Fruit fly (Drosophila melanogaster) whole organism, embryonic: Measurements from ENCODE around the gene CG12078.

Experiments
- Ada2b ChIP-seq: fragments of 200-800 bp; sonication (Bioruptor generic); IDR thresholded peaks from 2 replicates; pipeline ENCODE4 v1.3.6; 2022; ENCODE audit warnings: missing biosample characterization, missing genetic modification characterization
- Asciz ChIP-seq: fragments of 200-800 bp; sonication (Bioruptor generic); optimal IDR thresholded peaks from 2 replicates; lab custom pipeline; 2017; ENCODE audit warnings: missing biosample characterization, mild to moderate bottlenecking, missing genetic modification characterization, missing genetic modification reagents
- Bgb ChIP-seq: fragments of 200-800 bp; sonication (Bioruptor generic); IDR thresholded peaks from 2 replicates; pipeline ENCODE4 v1.3.6; 2022; ENCODE audit warnings: missing biosample characterization, missing genetic modification characterization; ENCODE audit not compliant: partially characterized antibody
- Bteb2 ChIP-seq: fragments of 200-800 bp; sonication (Bioruptor generic); optimal IDR thresholded peaks from 2 replicates; lab custom pipeline; 2016; ENCODE audit warnings: missing biosample characterization, missing genetic modification characterization
- CG1024 ChIP-seq: fragments of 200-800 bp; sonication (Bioruptor generic); IDR thresholded peaks from 2 replicates; pipeline ENCODE4 v1.3.6; 2022; ENCODE audit warnings: missing biosample characterization, missing genetic modification characterization
- CG10274 ChIP-seq: fragments of 200-800 bp; sonication (Bioruptor generic); optimal IDR thresholded peaks from 3 replicates; lab custom pipeline; 2017; ENCODE audit warnings: missing biosample characterization, mild to moderate bottlenecking, missing genetic modification characterization
- CG10654 ChIP-seq: fragments of 200-800 bp; sonication (Bioruptor generic); optimal IDR thresholded peaks from 2 replicates; lab custom pipeline; 2016; ENCODE audit warnings: missing biosample characterization, missing genetic modification characterization
- CG11247 ChIP-seq: fragments of 200-800 bp; sonication (Bioruptor generic); IDR thresholded peaks from 2 replicates; pipeline ENCODE4 v1.3.6; 2022; ENCODE audit warnings: missing biosample characterization, missing genetic modification characterization
- CG11504 ChIP-seq: fragments of 200-800 bp; sonication (Bioruptor generic); optimal IDR thresholded peaks from 3 replicates; lab custom pipeline; 2019; ENCODE audit warnings: missing biosample characterization, mild to moderate bottlenecking, missing genetic modification characterization, moderate library complexity
- CG11696 ChIP-seq: fragments of 200-800 bp; sonication (Bioruptor generic); IDR thresholded peaks from 2 replicates; pipeline ENCODE4 v1.3.6; 2022; ENCODE audit warnings: missing biosample characterization, missing genetic modification characterization
- CG2889 ChIP-seq: fragments of 200-800 bp; sonication (Bioruptor generic); IDR thresholded peaks from 3 replicates; pipeline ENCODE4 v1.3.6; 2022; ENCODE audit warnings: missing biosample characterization, missing genetic modification characterization
- CG30403 ChIP-seq: fragments of 200-800 bp; sonication (Bioruptor generic); optimal IDR thresholded peaks from 3 replicates; lab custom pipeline; 2016; ENCODE audit warnings: missing biosample characterization, missing genetic modification characterization
- CG33213 ChIP-seq: fragments of 200-800 bp; sonication (Bioruptor generic); optimal IDR thresholded peaks from 3 replicates; lab custom pipeline; 2016; ENCODE audit warnings: missing biosample characterization, missing genetic modification characterization
- CG33557 ChIP-seq: fragments of 200-800 bp; sonication (Bioruptor generic); optimal IDR thresholded peaks from 2 replicates; lab custom pipeline; 2019; ENCODE audit warnings: missing biosample characterization, mild to moderate bottlenecking, missing genetic modification characterization, moderate library complexity
- CG3838 ChIP-seq: fragments of 200-800 bp; sonication (Bioruptor generic); optimal IDR thresholded peaks from 3 replicates; lab custom pipeline; 2016; ENCODE audit warnings: missing biosample characterization, missing genetic modification characterization
- CG4360 ChIP-seq: fragments of 200-800 bp; sonication (Bioruptor generic); IDR thresholded peaks from 2 replicates; pipeline ENCODE4 v1.3.6; 2022; ENCODE audit warnings: missing biosample characterization, missing genetic modification characterization
- CG4424 ChIP-seq: fragments of 200-800 bp; sonication (Bioruptor generic); optimal IDR thresholded peaks from 3 replicates; lab custom pipeline; 2016; ENCODE audit warnings: missing biosample characterization, missing genetic modification characterization
- CG9876 ChIP-seq: fragments of 200-800 bp; sonication (Bioruptor generic); optimal IDR thresholded peaks from 2 replicates; lab custom pipeline; 2016; ENCODE audit warnings: missing biosample characterization, missing genetic modification characterization
- D19B ChIP-seq: fragments of 200-800 bp; sonication (Bioruptor generic); optimal IDR thresholded peaks from 2 replicates; lab custom pipeline; 2017; ENCODE audit warnings: missing biosample characterization, mild to moderate bottlenecking, missing genetic modification characterization
- E2f1 ChIP-seq: fragments of 200-800 bp; sonication (Bioruptor generic); IDR thresholded peaks from 2 replicates; pipeline ENCODE4 v1.3.6; 2022; ENCODE audit warnings: missing biosample characterization, missing genetic modification characterization
- Eip74EF ChIP-seq, 2 experiments: fragments of 200-800 bp in 1 of 2; fragments of >200 bp in 1 of 2; sonication (Bioruptor generic) in 1 of 2; optimal IDR thresholded peaks; 2 replicates each; lab custom pipeline; 2017 to 2019; ENCODE audit warnings: missing biosample characterization in 2 of 2, missing genetic modification characterization in 2 of 2, mild to moderate bottlenecking in 1 of 2, moderate library complexity in 1 of 2
- Fer1 ChIP-seq: fragments of 200-800 bp; sonication (Bioruptor generic); optimal IDR thresholded peaks from 2 replicates; lab custom pipeline; 2017; ENCODE audit warnings: missing biosample characterization, mild to moderate bottlenecking, missing genetic modification characterization
- Gug ChIP-seq: fragments of 200-800 bp; sonication (Bioruptor generic); IDR thresholded peaks from 4 replicates; pipeline ENCODE4 v1.3.6; 2022; ENCODE audit warnings: missing biosample characterization, missing genetic modification characterization
- HLHmδ ChIP-seq: fragments of 200-800 bp; sonication (Bioruptor generic); optimal IDR thresholded peaks from 2 replicates; lab custom pipeline; 2018; ENCODE audit warnings: missing biosample characterization, mild to moderate bottlenecking, missing genetic modification characterization, moderate library complexity
- Hand ChIP-seq: fragments of 200-800 bp; sonication (Bioruptor generic); optimal IDR thresholded peaks from 2 replicates; lab custom pipeline; 2017; ENCODE audit warnings: mild to moderate bottlenecking, missing biosample characterization, missing genetic modification reagents, missing genetic modification characterization
- HmgZ ChIP-seq: fragments of 200-800 bp; sonication (Bioruptor generic); optimal IDR thresholded peaks from 2 replicates; lab custom pipeline; 2018; ENCODE audit warnings: missing biosample characterization, mild to moderate bottlenecking, missing genetic modification characterization
- NFAT ChIP-seq: fragments of 200-800 bp; sonication (Bioruptor generic); IDR thresholded peaks from 2 replicates; pipeline ENCODE4 v1.3.6; 2022; ENCODE audit warnings: missing biosample characterization, missing genetic modification characterization
- Xbp1 ChIP-seq: fragments of 200-800 bp; sonication (Bioruptor generic); optimal IDR thresholded peaks from 3 replicates; lab custom pipeline; 2016; ENCODE audit warnings: missing biosample characterization, mild to moderate bottlenecking, missing genetic modification characterization
- YL-1 ChIP-seq: fragments of 200-800 bp; sonication (Bioruptor generic); optimal IDR thresholded peaks from 3 replicates; lab custom pipeline; 2017; ENCODE audit warnings: missing biosample characterization, mild to moderate bottlenecking, missing genetic modification characterization
- cato ChIP-seq: fragments of 200-800 bp; sonication (Bioruptor generic); optimal IDR thresholded peaks from 2 replicates; lab custom pipeline; 2016; ENCODE audit warnings: missing biosample characterization, missing genetic modification characterization, borderline replicate concordance
- chinmo ChIP-seq: fragments of 200-800 bp; sonication (Bioruptor generic); IDR thresholded peaks from 4 replicates; pipeline ENCODE4 v1.3.6; 2022; ENCODE audit warnings: missing biosample characterization, missing genetic modification characterization; ENCODE audit not compliant: partially characterized antibody
- chn ChIP-seq: fragments of 200-800 bp; sonication (Bioruptor generic); optimal IDR thresholded peaks from 2 replicates; lab custom pipeline; 2016; ENCODE audit warnings: missing biosample characterization, missing genetic modification characterization
- corto ChIP-seq: fragments of 200-800 bp; sonication (Bioruptor generic); optimal IDR thresholded peaks from 2 replicates; lab custom pipeline; 2016; ENCODE audit warnings: missing biosample characterization, mild to moderate bottlenecking, missing genetic modification characterization, moderate library complexity
- crol ChIP-seq: fragments of 200-800 bp; sonication (Bioruptor generic); IDR thresholded peaks from 2 replicates; pipeline ENCODE4 v1.3.6; 2022; ENCODE audit warnings: missing biosample characterization, missing genetic modification characterization
- dm ChIP-seq: fragments of 200-800 bp; sonication (Bioruptor generic); optimal IDR thresholded peaks from 3 replicates; lab custom pipeline; 2016; ENCODE audit warnings: missing biosample characterization, missing genetic modification characterization
- esg ChIP-seq: fragments of 200-800 bp; sonication (Bioruptor generic); conservative IDR thresholded peaks from 2 replicates; pipeline ENCODE4 v1.3.6; 2022; ENCODE audit warnings: missing biosample characterization, missing genetic modification characterization
- fd96Cb ChIP-seq: fragments of 200-800 bp; sonication (Bioruptor generic); optimal IDR thresholded peaks from 2 replicates; lab custom pipeline; 2018; ENCODE audit warnings: missing biosample characterization, mild to moderate bottlenecking, missing genetic modification characterization, moderate library complexity
- fu2 ChIP-seq: fragments of 200-800 bp; sonication (Bioruptor generic); optimal IDR thresholded peaks from 2 replicates; lab custom pipeline; 2016; ENCODE audit warnings: missing biosample characterization, missing genetic modification characterization
- gce ChIP-seq: fragments of 200-800 bp; sonication (Bioruptor generic); IDR thresholded peaks from 3 replicates; pipeline ENCODE4 v1.3.6; 2022; ENCODE audit warnings: missing biosample characterization, missing genetic modification characterization
- ind ChIP-seq: fragments of 200-800 bp; sonication (Bioruptor generic); optimal IDR thresholded peaks from 3 replicates; lab custom pipeline; 2016; ENCODE audit warnings: missing biosample characterization, missing genetic modification characterization
- knrl ChIP-seq: fragments of 200-800 bp; sonication (Bioruptor generic); IDR thresholded peaks from 3 replicates; pipeline ENCODE4 v1.3.6; 2022; ENCODE audit warnings: missing biosample characterization, missing genetic modification characterization; ENCODE audit not compliant: partially characterized antibody
- mld ChIP-seq: fragments of 200-800 bp; sonication (Bioruptor generic); IDR thresholded peaks from 3 replicates; pipeline ENCODE4 v1.3.6; 2022; ENCODE audit warnings: missing biosample characterization, missing genetic modification characterization; ENCODE audit not compliant: partially characterized antibody
- pb ChIP-seq: fragments of 200-800 bp; sonication (Bioruptor generic); optimal IDR thresholded peaks from 3 replicates; lab custom pipeline; 2016; ENCODE audit warnings: missing biosample characterization, missing genetic modification characterization
- phol ChIP-seq: fragments of 200-800 bp; sonication (Bioruptor generic); optimal IDR thresholded peaks from 3 replicates; lab custom pipeline; 2018; ENCODE audit warnings: missing biosample characterization, mild to moderate bottlenecking, missing genetic modification characterization, moderate library complexity
- schlank ChIP-seq: fragments of 200-800 bp; sonication (Bioruptor generic); optimal IDR thresholded peaks from 2 replicates; lab custom pipeline; 2018; ENCODE audit warnings: missing biosample characterization, mild to moderate bottlenecking, missing genetic modification characterization
- sug ChIP-seq: fragments of 200-800 bp; optimal IDR thresholded peaks from 2 replicates; lab custom pipeline; 2019; ENCODE audit warnings: missing biosample characterization, mild to moderate bottlenecking, missing genetic modification characterization, moderate library complexity
- tin ChIP-seq: fragments of 200-800 bp; sonication (Bioruptor generic); optimal IDR thresholded peaks from 3 replicates; lab custom pipeline; 2016; ENCODE audit warnings: missing biosample characterization, missing genetic modification characterization
- vfl ChIP-seq: fragments of 200-800 bp; sonication (Bioruptor generic); optimal IDR thresholded peaks from 2 replicates; lab custom pipeline; 2016; ENCODE audit warnings: missing biosample characterization, missing genetic modification characterization
- vvl ChIP-seq: fragments of 200-800 bp; sonication (Bioruptor generic); IDR thresholded peaks from 2 replicates; pipeline ENCODE4 v1.3.6; 2022; ENCODE audit warnings: missing biosample characterization, missing genetic modification characterization
- wor ChIP-seq: fragments of 200-800 bp; sonication (Bioruptor generic); IDR thresholded peaks from 2 replicates; pipeline ENCODE4 v1.3.6; 2022; ENCODE audit warnings: missing biosample characterization, missing genetic modification characterization

CG12078 gene

DNA sequence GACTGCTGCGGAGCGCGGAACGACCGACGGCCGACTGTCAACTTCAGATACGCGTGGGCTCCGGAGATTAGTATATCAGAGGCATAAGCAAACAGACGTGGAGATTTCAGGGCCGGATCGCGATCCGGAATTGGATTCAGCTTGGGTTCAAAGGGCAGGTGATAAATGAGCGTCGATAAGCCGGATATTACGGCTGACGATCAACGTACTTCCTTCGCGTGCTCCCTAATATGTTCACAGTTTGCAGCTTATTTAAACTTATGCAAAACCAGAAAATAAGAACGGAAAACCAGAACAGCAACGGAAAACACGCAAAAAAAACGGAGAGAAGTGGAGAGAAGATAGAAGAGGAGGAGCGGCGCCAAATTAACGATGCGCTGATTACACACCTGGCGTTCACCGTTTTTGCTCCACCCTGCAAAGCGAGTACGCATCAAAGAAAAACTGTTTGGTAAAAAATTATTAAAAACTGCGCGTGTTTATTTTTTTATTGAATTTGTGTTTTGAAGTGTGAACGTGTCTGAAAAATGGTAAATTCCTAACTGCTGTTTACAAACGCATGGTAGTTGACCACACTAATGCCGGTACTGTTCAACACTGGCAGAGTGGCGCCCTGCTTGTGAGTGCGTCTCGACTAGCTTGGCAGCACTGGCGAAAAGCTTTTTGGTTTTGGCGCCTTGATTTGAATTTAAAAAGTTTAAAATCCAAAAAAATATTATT lies 4.9 kb downstream of the CG12078 start, which contains the start of gene CG17746 (continued):
- TF ChIP-seq HLHmδ (peak; percentile 36), HmgZ (tag; lab: Kevin White, UChicago) (peak; percentile 81), Ada2b (GFP tag; lab: Robert Waterston, UW) (no peak), YL-1 (peak; percentile 78), ind (peak; percentile 0), Eip74EF (GFP tag; optimal IDR thresholded peaks at IDR 0.05; lab: Kevin White, UChicago) (no peak), CG11696 (GFP tag; lab: Robert Waterston, UW) (no peak), vvl (peak; percentile 52), gce (GFP tag; lab: Robert Waterston, UW) (no peak), chinmo (0 out of 4 replicates have a peak, but pooled peaks have one; percentile 54), CG4360 (GFP tag; lab: Robert Waterston, UW) (no peak), dm (GFP tag; lab: Kevin White, UChicago) (peak; percentile 63), chn (GFP tag; lab: Kevin White, UChicago) (peak; percentile 21), cato (no peak), Gug (no peak), esg (GFP tag; lab: Robert Waterston, UW) (no peak), Xbp1 (GFP tag; lab: Kevin White, UChicago) (peak; percentile 38), E2f1 (GFP tag; lab: Robert Waterston, UW) (0 out of 2 replicates have a peak, but pooled peaks have one; percentile 15), NFAT (GFP tag; lab: Robert Waterston, UW) (peak; percentile 55; the same call in 1 of the 2 replicates), Asciz (GFP tag; lab: Kevin White, UChicago) (no peak), CG11247 (GFP tag; lab: Robert Waterston, UW) (no peak), fd96Cb (no peak), CG4424 (no peak), Fer1 (GFP tag; lab: Kevin White, UChicago) (peak; percentile 46), CG30403 (peak; percentile 60), Hand (GFP tag; lab: Kevin White, UChicago) (no peak), CG3838 (GFP tag; lab: Kevin White, UChicago) (no peak), CG1024 (no peak), tin (GFP tag; lab: Kevin White, UChicago) (peak; percentile 45), wor (GFP tag; lab: Robert Waterston, UW) (no peak), CG33557 (no peak), CG9876 (peak; percentile 47), crol (no peak), schlank (tag; lab: Kevin White, UChicago) (no peak), CG10654 (GFP tag; lab: Kevin White, UChicago) (peak; percentile 47), sug (peak; percentile 23), CG2889 (GFP tag; lab: Robert Waterston, UW) (no peak), corto (GFP tag; lab: Kevin White, UChicago) (no peak), CG11504 (tag; lab: Kevin White, UChicago) (no peak), D19B (GFP tag; lab: Kevin White, UChicago) (no peak), mld (no peak), Bgb (GFP tag; lab: Robert Waterston, UW) (peak; percentile 58), CG33213 (GFP tag; lab: Kevin White, UChicago) (peak; percentile 90), knrl (GFP tag; lab: Robert Waterston, UW) (peak; percentile 43; the same call in 1 of the 3 replicates), phol (tag; lab: Kevin White, UChicago) (peak; percentile 55), pb (GFP tag; lab: Kevin White, UChicago) (peak; percentile 14), Bteb2 (GFP tag; lab: Kevin White, UChicago) (peak; percentile 45), vfl (GFP tag; lab: Kevin White, UChicago) (peak; percentile 59), CG10274 (GFP tag; lab: Kevin White, UChicago) (no peak), fu2 (peak; percentile 32)
